Fruit fly (Drosophila melanogaster): ENCODE measurements around the gene CG43095.

Gene CG43095

dm6 chr3R:22771670-22772069, at the start of gene CG43095:
Gene CG43095, minus strand, starts transcription at chr3R:22771770.
- no peak for TF ChIP-seq CG31627 (GFP tag; optimal IDR thresholded peaks at IDR 0.05)
- no peak for TF ChIP-seq Blimp-1 (GFP tag; optimal IDR thresholded peaks at IDR 0.05)
- no peak for TF ChIP-seq achi (GFP tag; optimal IDR thresholded peaks at IDR 0.05)
- TF ChIP-seq CG4318 (GFP tag; optimal IDR thresholded peaks at IDR 0.05): no peak
- no peak for TF ChIP-seq cyc (GFP tag; optimal IDR thresholded peaks at IDR 0.05)
- no peak for TF ChIP-seq CG11294 (GFP tag; IDR thresholded peaks at IDR 0.05)

dm6 chr3R:22816437-22817173, 45.0 kb upstream of the CG43095 start:
- TF ChIP-seq CG32006 (GFP tag; optimal IDR thresholded peaks at IDR 0.05) (peak; percentile 52), esn (GFP tag; optimal IDR thresholded peaks at IDR 0.05) (no peak), CG11294 (GFP tag; IDR thresholded peaks at IDR 0.05) (peak; percentile 47; the same call in 1 of the 2 replicates), CG15336 (GFP tag; IDR thresholded peaks at IDR 0.05) (peak; percentile 73), Ets21C (GFP tag; optimal IDR thresholded peaks at IDR 0.05) (peak; percentile 1), CG6163 (GFP tag; IDR thresholded peaks at IDR 0.05) (peak; percentile 54; the same call in 2 of the 3 replicates), achi (GFP tag; optimal IDR thresholded peaks at IDR 0.05) (peak; percentile 25), svp (GFP tag) (peak; percentile 75), Sox102F (GFP tag; optimal IDR thresholded peaks at IDR 0.05) (no peak), CG8319 (GFP tag; optimal IDR thresholded peaks at IDR 0.05) (no peak), fd85E (GFP tag; optimal IDR thresholded peaks at IDR 0.05) (no peak), dac (GFP tag; optimal IDR thresholded peaks at IDR 0.05) (no peak), CG16779 (tag; optimal IDR thresholded peaks at IDR 0.05) (no peak), CG34406 (GFP tag; optimal IDR thresholded peaks at IDR 0.05) (peak; percentile 18), fd59A (GFP tag; optimal IDR thresholded peaks at IDR 0.05) (peak; percentile 2), Gug (GFP tag; IDR thresholded peaks at IDR 0.05) (no peak), Met (GFP tag; optimal IDR thresholded peaks at IDR 0.05) (peak; percentile 34), Hr39 (GFP tag; optimal IDR thresholded peaks at IDR 0.05) (peak; percentile 10), net (GFP tag; optimal IDR thresholded peaks at IDR 0.05) (no peak), cyc (GFP tag; optimal IDR thresholded peaks at IDR 0.05) (peak; percentile 28), spab (GFP tag; optimal IDR thresholded peaks at IDR 0.05) (no peak), CG3032 (tag; optimal IDR thresholded peaks at IDR 0.05) (no peak), Eip78C (GFP tag) (peak; percentile 79), CG6808 (GFP tag; optimal IDR thresholded peaks at IDR 0.05) (peak; percentile 28), CG10669 (GFP tag; optimal IDR thresholded peaks at IDR 0.05) (peak; percentile 44), Blimp-1 (GFP tag; optimal IDR thresholded peaks at IDR 0.05) (no peak), Sox15 (GFP tag; optimal IDR thresholded peaks at IDR 0.05) (no peak), CG11762 (GFP tag; optimal IDR thresholded peaks at IDR 0.05; ENCODE audit: insufficient read depth) (no peak), CG10631 (GFP tag; optimal IDR thresholded peaks at IDR 0.05) (peak; percentile 42), eg (GFP tag; IDR thresholded peaks at IDR 0.05) (peak; percentile 68; the same call in 2 of the 3 replicates), Eip93F (GFP tag; optimal IDR thresholded peaks at IDR 0.05) (no peak), CG3919 (GFP tag; optimal IDR thresholded peaks at IDR 0.05) (peak; percentile 49), ss (GFP tag; optimal IDR thresholded peaks at IDR 0.05) (peak in 1 of 2 experiments; percentile 8), Sox14 (GFP tag; optimal IDR thresholded peaks at IDR 0.05) (peak; percentile 3), CG7368 (GFP tag; optimal IDR thresholded peaks at IDR 0.05) (no peak), CG6854 (GFP tag; optimal IDR thresholded peaks at IDR 0.05) (no peak), CG9139 (GFP tag; optimal IDR thresholded peaks at IDR 0.05) (no peak), CG6792 (GFP tag; optimal IDR thresholded peaks at IDR 0.05) (peak; percentile 12), Hr4 (GFP tag; optimal IDR thresholded peaks at IDR 0.05) (peak; percentile 57), Ets96B (tag; optimal IDR thresholded peaks at IDR 0.05) (peak; percentile 41), acj6 (GFP tag; optimal IDR thresholded peaks at IDR 0.05) (peak; percentile 25), Eip75B (GFP tag; optimal IDR thresholded peaks at IDR 0.05) (peak; percentile 27), vri (GFP tag; optimal IDR thresholded peaks at IDR 0.05) (no peak), lz (GFP tag; optimal IDR thresholded peaks at IDR 0.05) (peak; percentile 31), fkh (GFP tag; optimal IDR thresholded peaks at IDR 0.05) (no peak), CG31627 (GFP tag; optimal IDR thresholded peaks at IDR 0.05) (peak; percentile 7), Smox (GFP tag; optimal IDR thresholded peaks at IDR 0.05) (peak; percentile 26)

Measured in whole organism, prepupa.